Worm (Caenorhabditis elegans) whole organism, L2 larva: ENCODE measurements around the gene nmy-1.

ENCODE experiments used
- F13H6.1 ChIP-seq: sonication (generic microtip); optimal IDR thresholded peaks from 2 replicates; lab custom pipeline; 2016; ENCODE audit warnings: missing genetic modification characterization, missing compliant biosample characterization
- ceh-82 ChIP-seq: fragments of 150-350 bp; optimal IDR thresholded peaks from 2 replicates; lab custom pipeline; 2014; ENCODE audit warnings: missing biosample characterization, missing genetic modification characterization
- dmd-4 ChIP-seq: sonication (generic microtip); optimal IDR thresholded peaks from 2 replicates; lab custom pipeline; 2017; ENCODE audit warnings: missing biosample characterization, missing genetic modification characterization
- egl-27 ChIP-seq: sonication (generic microtip); optimal IDR thresholded peaks from 3 replicates; lab custom pipeline; 2017; ENCODE audit warnings: missing biosample characterization, missing genetic modification reagents, missing genetic modification characterization
- elt-3 ChIP-seq: sonication (generic microtip); optimal IDR thresholded peaks from 2 replicates; lab custom pipeline; 2017; ENCODE audit warnings: missing biosample characterization, missing genetic modification characterization
- lin-39 ChIP-seq: fragments of 150-350 bp; optimal IDR thresholded peaks from 2 replicates; lab custom pipeline; 2014; ENCODE audit warnings: missing biosample characterization, missing genetic modification reagents, missing genetic modification characterization
- nhr-11 ChIP-seq: fragments of 150-350 bp; optimal IDR thresholded peaks from 2 replicates; lab custom pipeline; 2014; ENCODE audit warnings: missing biosample characterization, missing genetic modification characterization
- nhr-6 ChIP-seq: fragments of 150-350 bp; optimal IDR thresholded peaks from 2 replicates; lab custom pipeline; 2014; ENCODE audit warnings: missing biosample characterization, missing genetic modification characterization
- nhr-77 ChIP-seq: fragments of 150-350 bp; optimal IDR thresholded peaks from 2 replicates; lab custom pipeline; 2014; ENCODE audit warnings: missing biosample characterization, missing genetic modification characterization
- skn-1 ChIP-seq: sonication (generic microtip); optimal IDR thresholded peaks from 2 replicates; lab custom pipeline; 2017; ENCODE audit warnings: missing biosample characterization, missing genetic modification characterization
- snpc-4 ChIP-seq: fragments of 150-350 bp; optimal IDR thresholded peaks from 2 replicates; lab custom pipeline; 2014; ENCODE audit warnings: missing biosample characterization, missing genetic modification characterization
- unc-39 ChIP-seq: fragments of 150-350 bp; optimal IDR thresholded peaks from 2 replicates; lab custom pipeline; 2014; ENCODE audit warnings: missing biosample characterization, missing genetic modification characterization
- unc-55 ChIP-seq: fragments of 150-350 bp; sonication (generic microtip); optimal IDR thresholded peaks from 3 replicates; lab custom pipeline; 2014; ENCODE audit warnings: missing biosample characterization, missing genetic modification reagents, missing genetic modification characterization
- unc-62 ChIP-seq: fragments of 150-350 bp; optimal IDR thresholded peaks from 2 replicates; lab custom pipeline; 2014; ENCODE audit warnings: missing biosample characterization, missing genetic modification reagents, missing genetic modification characterization

DNA sequence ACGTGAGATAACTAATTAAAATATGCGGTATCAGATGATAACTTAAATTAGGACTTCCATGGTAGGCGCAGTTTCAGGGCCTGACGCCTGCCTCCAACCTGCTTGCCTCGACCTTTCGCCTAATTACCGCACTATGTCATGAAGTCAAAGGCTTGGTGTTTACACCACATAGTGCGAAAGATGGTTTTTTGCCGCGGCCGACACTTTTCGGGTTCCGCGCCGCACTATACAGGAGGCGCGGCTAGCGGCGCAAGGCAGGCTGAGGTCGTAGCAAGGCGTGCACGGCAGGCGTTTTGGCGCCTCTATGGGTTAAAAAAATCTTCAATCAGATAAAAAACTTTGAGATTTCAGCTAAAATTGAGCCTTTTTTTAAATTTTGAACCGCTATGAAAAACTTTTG lies 51.4 kb downstream of the nmy-1 start:
- TF ChIP-seq ceh-82 (tag; lab: Kevin White, UChicago) (no peak), unc-55 (no peak), nhr-11 (tag; lab: Kevin White, UChicago) (no peak), skn-1 (tag; lab: Kevin White, UChicago) (no peak), lin-39 (tag; lab: Kevin White, UChicago) (no peak), dmd-4 (tag; lab: Kevin White, UChicago) (no peak), elt-3 (tag; lab: Kevin White, UChicago) (no peak), unc-39 (tag; lab: Kevin White, UChicago) (no peak), unc-62 (no peak), snpc-4 (tag; lab: Kevin White, UChicago) (peak; percentile 67), nhr-6 (tag; lab: Kevin White, UChicago) (no peak), F13H6.1 (tag; lab: Kevin White, UChicago) (no peak), nhr-77 (no peak), egl-27 (tag; lab: Kevin White, UChicago) (no peak)
